Fruit fly (Drosophila melanogaster): ENCODE measurements around the gene CG14926.

CG14926 gene

dm6 chr2L:11319221-11319620 lies 23.9 kb downstream of the CG14926 start (continued):
- TF ChIP-seq CG6854 (GFP tag; optimal IDR thresholded peaks at IDR 0.05) (no peak), Sox102F (GFP tag; optimal IDR thresholded peaks at IDR 0.05) (no peak), CG8319 (GFP tag; optimal IDR thresholded peaks at IDR 0.05) (no peak), CG16779 (tag; optimal IDR thresholded peaks at IDR 0.05) (no peak), Smox (GFP tag; optimal IDR thresholded peaks at IDR 0.05) (no peak), pdm3 (GFP tag; optimal IDR thresholded peaks at IDR 0.05) (no peak), Gug (GFP tag; IDR thresholded peaks at IDR 0.05) (no peak)

- TF ChIP-seq CG4318 (GFP tag; optimal IDR thresholded peaks at IDR 0.05) (no peak), fkh (GFP tag; optimal IDR thresholded peaks at IDR 0.05) (no peak), CG3919 (GFP tag; optimal IDR thresholded peaks at IDR 0.05) (no peak), CG6808 (GFP tag; optimal IDR thresholded peaks at IDR 0.05) (no peak), Ets96B (tag; optimal IDR thresholded peaks at IDR 0.05) (no peak), OdsH (GFP tag; optimal IDR thresholded peaks at IDR 0.05) (no peak), Sox102F (GFP tag; optimal IDR thresholded peaks at IDR 0.05) (no peak), Ets21C (GFP tag; optimal IDR thresholded peaks at IDR 0.05) (no peak), Lpt (GFP tag; optimal IDR thresholded peaks at IDR 0.05) (no peak), CG6792 (GFP tag; optimal IDR thresholded peaks at IDR 0.05) (no peak), net (GFP tag; optimal IDR thresholded peaks at IDR 0.05) (no peak), CG6854 (GFP tag; optimal IDR thresholded peaks at IDR 0.05) (no peak), Eip75B (GFP tag; optimal IDR thresholded peaks at IDR 0.05) (no peak), Met (GFP tag; optimal IDR thresholded peaks at IDR 0.05) (no peak), esn (GFP tag; optimal IDR thresholded peaks at IDR 0.05) (no peak), CG9139 (GFP tag; optimal IDR thresholded peaks at IDR 0.05) (no peak), Hr38 (GFP tag; optimal IDR thresholded peaks at IDR 0.05) (no peak), Sox14 (GFP tag; optimal IDR thresholded peaks at IDR 0.05) (no peak), CG10669 (GFP tag; optimal IDR thresholded peaks at IDR 0.05) (no peak)
Observed at dm6 chr2L:11318464-11318863, 24.7 kb downstream of the CG14926 start.

DNA sequence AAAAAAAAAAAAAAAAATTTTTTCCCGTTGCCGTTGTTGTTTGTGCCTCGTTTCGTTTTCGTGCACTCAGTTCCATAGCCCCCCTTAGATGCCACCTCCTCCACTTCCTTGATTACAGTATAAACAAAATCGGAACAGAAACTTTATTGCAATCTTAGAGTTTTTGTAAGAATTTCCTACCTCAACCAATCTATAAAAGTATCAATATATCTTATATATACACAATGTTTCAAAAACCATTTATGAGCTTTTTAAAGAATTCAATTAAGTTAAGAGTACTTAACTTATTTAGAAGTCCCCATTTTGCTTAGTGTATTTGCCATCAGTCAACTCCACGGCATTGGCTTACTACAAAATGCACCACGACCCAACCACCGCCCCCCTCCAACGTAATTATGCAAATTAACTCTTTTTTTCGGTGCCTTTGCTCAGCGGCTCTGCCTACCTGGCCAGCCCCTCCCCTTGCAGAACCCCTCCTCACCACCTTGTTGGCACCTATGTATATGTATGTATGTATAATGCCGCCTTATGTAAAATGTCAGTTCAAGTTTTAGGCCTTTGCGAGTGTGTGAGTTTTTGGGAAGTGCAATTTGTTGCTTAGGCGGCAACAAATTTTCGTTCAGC lies 25.4 kb downstream of the CG14926 start:
- peak; percentile 18 for TF ChIP-seq Hr4 (GFP tag; optimal IDR thresholded peaks at IDR 0.05)
- peak; percentile 66 for TF ChIP-seq Eip78C (GFP tag)
- TF ChIP-seq CG6276 (GFP tag; optimal IDR thresholded peaks at IDR 0.05) = no peak
- peak; percentile 4 for TF ChIP-seq CG10631 (GFP tag; optimal IDR thresholded peaks at IDR 0.05)
- no peak for TF ChIP-seq CG6808 (GFP tag; optimal IDR thresholded peaks at IDR 0.05)
- no peak for TF ChIP-seq fd59A (GFP tag; optimal IDR thresholded peaks at IDR 0.05)
- no peak for TF ChIP-seq CG11762 (GFP tag; optimal IDR thresholded peaks at IDR 0.05; ENCODE audit: insufficient read depth)
- TF ChIP-seq CG6163 (GFP tag; IDR thresholded peaks at IDR 0.05) = peak; percentile 24; the same call in 1 of the 3 replicates
- TF ChIP-seq svp (GFP tag) = peak; percentile 68
- peak; percentile 11 for TF ChIP-seq Met (GFP tag; optimal IDR thresholded peaks at IDR 0.05)
- peak; percentile 2 for TF ChIP-seq OdsH (GFP tag; optimal IDR thresholded peaks at IDR 0.05)
- TF ChIP-seq acj6 (GFP tag; optimal IDR thresholded peaks at IDR 0.05) = no peak
- TF ChIP-seq cyc (GFP tag; optimal IDR thresholded peaks at IDR 0.05) = no peak
- TF ChIP-seq eg (GFP tag; IDR thresholded peaks at IDR 0.05) = 0 out of 3 replicates have a peak, but pooled peaks have one; percentile 24
- TF ChIP-seq lz (GFP tag; optimal IDR thresholded peaks at IDR 0.05) = no peak

dm6 chr2L:11309806-11310205 lies 33.3 kb downstream of the CG14926 start:
- no peak for TF ChIP-seq CG8119 (GFP tag; IDR thresholded peaks at IDR 0.05)

All from whole organism, prepupa.